Fruit fly (Drosophila melanogaster): ENCODE data around the gene CG8478.
A peak's percentile ranks its signal among the peaks of the same experiment; 100 is the strongest.

The CG8478 gene

dm6 chr3R:9767620-9768592 lies 4.5 kb downstream of the CG8478 start, which contains the start of gene Naa80 (continued):
- TF ChIP-seq PHDP (tag; optimal IDR thresholded peaks at IDR 0.05) = peak; percentile 35
- TF ChIP-seq CG10147 (GFP tag; optimal IDR thresholded peaks at IDR 0.05) = peak; percentile 37
- no peak for TF ChIP-seq ac (GFP tag; optimal IDR thresholded peaks at IDR 0.05)
- no peak for TF ChIP-seq jigr1 (GFP tag; IDR thresholded peaks at IDR 0.05)
- no peak for TF ChIP-seq CG11695 (GFP tag; IDR thresholded peaks at IDR 0.05)
- TF ChIP-seq CG6854 (GFP tag; optimal IDR thresholded peaks at IDR 0.05) = no peak
- TF ChIP-seq CG4707 (GFP tag; optimal IDR thresholded peaks at IDR 0.05) = peak; percentile 7
- 0 out of 3 replicates have a peak, but pooled peaks have one; percentile 34 for TF ChIP-seq ase (GFP tag; IDR thresholded peaks at IDR 0.05)
- TF ChIP-seq HmgZ (tag; optimal IDR thresholded peaks at IDR 0.05) = peak; percentile 87
- peak; percentile 48; the same call in 1 of the 2 replicates for TF ChIP-seq CG1024 (GFP tag; IDR thresholded peaks at IDR 0.05)
- no peak for TF ChIP-seq gcm (GFP tag; optimal IDR thresholded peaks at IDR 0.05)
- no peak for TF ChIP-seq scrt (GFP tag; optimal IDR thresholded peaks at IDR 0.05)
- TF ChIP-seq Fer3 (tag; optimal IDR thresholded peaks at IDR 0.05) = peak; percentile 45
- peak; percentile 26 for TF ChIP-seq CG17359 (tag; optimal IDR thresholded peaks at IDR 0.05)
- TF ChIP-seq Mad (GFP tag; optimal IDR thresholded peaks at IDR 0.05) = peak; percentile 69
- peak; percentile 44; the same call in 1 of the 2 replicates for TF ChIP-seq Scr (GFP tag; IDR thresholded peaks at IDR 0.05; ENCODE audit: partially characterized antibody)
- TF ChIP-seq CG12769 (tag; optimal IDR thresholded peaks at IDR 0.05) = peak; percentile 88
- peak; percentile 24 for TF ChIP-seq CG16815 (GFP tag; optimal IDR thresholded peaks at IDR 0.05)
- TF ChIP-seq CoRest (tag; optimal IDR thresholded peaks at IDR 0.05) = peak; percentile 6
- TF ChIP-seq H15 (GFP tag; IDR thresholded peaks at IDR 0.05) = peak; percentile 53; the same call in 1 of the 3 replicates
- TF ChIP-seq nom (GFP tag; optimal IDR thresholded peaks at IDR 0.05) = peak; percentile 71
- TF ChIP-seq slou (GFP tag; optimal IDR thresholded peaks at IDR 0.05) = no peak
- peak; percentile 9 for TF ChIP-seq CG30020 (tag; optimal IDR thresholded peaks at IDR 0.05)
- peak; percentile 76 for TF ChIP-seq pho (GFP tag; optimal IDR thresholded peaks at IDR 0.05)
- peak; percentile 94 for TF ChIP-seq CG3847 (GFP tag; IDR thresholded peaks at IDR 0.05)
- peak; percentile 86 for TF ChIP-seq sob (GFP tag; IDR thresholded peaks at IDR 0.05)
- 0 out of 2 replicates have a peak, but pooled peaks have one; percentile 11 for TF ChIP-seq CG4360 (GFP tag; IDR thresholded peaks at IDR 0.05)
- peak; percentile 89 for TF ChIP-seq Antp (GFP tag; optimal IDR thresholded peaks at IDR 0.05)
- TF ChIP-seq CG10565 (GFP tag; optimal IDR thresholded peaks at IDR 0.05) = no peak
- peak; percentile 43 for TF ChIP-seq CG18476 (GFP tag; optimal IDR thresholded peaks at IDR 0.05)
- TF ChIP-seq Nf-YB (GFP tag; optimal IDR thresholded peaks at IDR 0.05) = no peak
- TF ChIP-seq CG3163 (GFP tag; optimal IDR thresholded peaks at IDR 0.05) = peak; percentile 67
- peak; percentile 19 for TF ChIP-seq CG12744 (GFP tag; optimal IDR thresholded peaks at IDR 0.05)
- TF ChIP-seq Nf-YC (tag; optimal IDR thresholded peaks at IDR 0.05) = peak; percentile 52
- TF ChIP-seq D (optimal IDR thresholded peaks at IDR 0.05) = no peak
- no peak for TF ChIP-seq D (GFP tag; optimal IDR thresholded peaks at IDR 0.05)
- peak; percentile 10 for TF ChIP-seq Usf (GFP tag; optimal IDR thresholded peaks at IDR 0.05)
- TF ChIP-seq Stat92E (GFP tag; optimal IDR thresholded peaks at IDR 0.05) = peak in 1 of 3 experiments; percentile 24
- peak; percentile 15 for TF ChIP-seq Abd-B (GFP tag; optimal IDR thresholded peaks at IDR 0.05)
- TF ChIP-seq CG11504 (tag; optimal IDR thresholded peaks at IDR 0.05) = no peak
- peak; percentile 21 for TF ChIP-seq CG5245 (GFP tag; optimal IDR thresholded peaks at IDR 0.05)
- no peak; the same call in 1 of the 2 replicates for TF ChIP-seq CG14667 (GFP tag; IDR thresholded peaks at IDR 0.05)
- TF ChIP-seq Dref (GFP tag; IDR thresholded peaks at IDR 0.05) = peak; percentile 50
- TF ChIP-seq sima (GFP tag; optimal IDR thresholded peaks at IDR 0.05) = no peak
- 0 out of 2 replicates have a peak, but pooled peaks have one; percentile 25 for TF ChIP-seq CG32767 (GFP tag; IDR thresholded peaks at IDR 0.05)
- peak; percentile 12 for TF ChIP-seq Ssrp (tag; optimal IDR thresholded peaks at IDR 0.05)
- peak; percentile 73; the same call in 1 of the 2 replicates for TF ChIP-seq CG16779 (GFP tag; IDR thresholded peaks at IDR 0.05)

Data from whole organism, embryonic.